Worm (Caenorhabditis elegans): ENCODE measurements around the gene ttr-33.

ce11 chrV:7855382-7855994 lies 17.8 kb upstream of the ttr-33 start, which contains the start of gene C37C3.2:
- TF ChIP-seq him-1 (tag; optimal IDR thresholded peaks at IDR 0.05) (no peak), dao-5 (tag; optimal IDR thresholded peaks at IDR 0.05) (no peak)

Data from whole organism, L4/young adult.